Worm (Caenorhabditis elegans) whole organism, late embryonic: ENCODE data around the gene F07C6.2.

Source experiments
- ama-1 ChIP-seq: fragments of 150-350 bp; optimal IDR thresholded peaks from 2 replicates; lab custom pipeline; 2014
- ceh-2 ChIP-seq: sonication (generic microtip); optimal IDR thresholded peaks from 2 replicates; lab custom pipeline; 2016; ENCODE audit warnings: missing genotype, missing genetic modification characterization, missing compliant biosample characterization
- ceh-22 ChIP-seq: sonication (generic microtip); optimal IDR thresholded peaks from 2 replicates; lab custom pipeline; 2017; ENCODE audit warnings: missing biosample characterization, missing genetic modification characterization
- ceh-34 ChIP-seq: sonication (generic microtip); optimal IDR thresholded peaks from 2 replicates; lab custom pipeline; 2016; ENCODE audit warnings: mild to moderate bottlenecking, missing genetic modification characterization, missing compliant biosample characterization
- elt-2 ChIP-seq: sonication (generic microtip); optimal IDR thresholded peaks from 2 replicates; lab custom pipeline; 2016; ENCODE audit warnings: missing genetic modification reagents, missing genetic modification characterization, missing compliant biosample characterization
- nhr-232 ChIP-seq: sonication (generic microtip); optimal IDR thresholded peaks from 2 replicates; lab custom pipeline; 2016; ENCODE audit warnings: missing genetic modification characterization, missing compliant biosample characterization
- pha-4 ChIP-seq: fragments of 150-350 bp; optimal IDR thresholded peaks from 2 replicates; lab custom pipeline; 2018; ENCODE audit warnings: missing biosample characterization, missing genetic modification reagents, missing genetic modification characterization
- syd-9 ChIP-seq: sonication (generic microtip); optimal IDR thresholded peaks from 2 replicates; lab custom pipeline; 2016; ENCODE audit warnings: mild to moderate bottlenecking, missing genetic modification characterization, moderate library complexity, missing compliant biosample characterization

DNA sequence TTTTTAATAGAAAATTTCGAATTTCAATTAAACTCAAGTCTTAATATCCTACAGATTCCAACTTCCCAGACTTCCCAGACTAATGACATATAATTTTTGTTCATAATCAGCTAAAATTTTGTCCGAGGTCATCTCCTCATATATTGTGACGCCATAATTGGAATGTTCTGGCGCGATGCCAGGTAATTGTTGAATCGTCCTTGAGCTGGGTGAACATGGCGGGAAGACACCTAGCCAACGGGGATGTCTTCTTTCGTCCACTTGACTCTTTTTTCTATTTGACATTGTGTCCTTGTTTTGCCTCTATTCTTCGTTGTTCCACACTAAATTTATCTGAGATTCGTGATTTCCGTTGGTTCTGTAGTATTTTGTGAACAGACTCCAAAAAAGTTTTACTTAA lies 5.8 kb downstream of the F07C6.2 start:
- TF ChIP-seq ceh-22 (tag; lab: Kevin White, UChicago) (no peak), nhr-232 (tag; lab: Kevin White, UChicago) (no peak), ama-1 (lab: Kevin White, UChicago) (no peak), syd-9 (no peak), ceh-34 (no peak), ceh-2 (tag; lab: Kevin White, UChicago) (no peak), pha-4 (tag; lab: Kevin White, UChicago) (no peak), elt-2 (tag; lab: Kevin White, UChicago) (no peak)
